Fruit fly (Drosophila melanogaster) whole organism, embryonic: ENCODE results near the gene CG7006.

Source experiments
- Abd-B ChIP-seq: fragments of 200-800 bp; sonication (Bioruptor generic); optimal IDR thresholded peaks from 2 replicates; lab custom pipeline; 2018; ENCODE audit warnings: missing biosample characterization, mild to moderate bottlenecking, missing genetic modification characterization, moderate library complexity
- Atf-2 ChIP-seq: fragments of 200-800 bp; sonication (Bioruptor generic); optimal IDR thresholded peaks from 2 replicates; lab custom pipeline; 2016; ENCODE audit warnings: missing biosample characterization, missing genetic modification characterization
- CG10654 ChIP-seq: fragments of 200-800 bp; sonication (Bioruptor generic); optimal IDR thresholded peaks from 2 replicates; lab custom pipeline; 2016; ENCODE audit warnings: missing biosample characterization, missing genetic modification characterization
- CG11398 ChIP-seq: fragments of 200-800 bp; sonication (Bioruptor generic); optimal IDR thresholded peaks from 2 replicates; lab custom pipeline; 2016; ENCODE audit warnings: missing biosample characterization, missing genetic modification characterization
- CG12071 ChIP-seq: fragments of 200-800 bp; sonication (Bioruptor generic); optimal IDR thresholded peaks from 3 replicates; lab custom pipeline; 2018; ENCODE audit warnings: missing biosample characterization, mild to moderate bottlenecking, missing genetic modification characterization
- CG12659 ChIP-seq: fragments of 200-800 bp; sonication (Bioruptor generic); optimal IDR thresholded peaks from 3 replicates; lab custom pipeline; 2017; ENCODE audit warnings: mild to moderate bottlenecking, missing biosample characterization, missing genetic modification reagents, missing genetic modification characterization
- CG15011 ChIP-seq: fragments of 200-800 bp; sonication (Bioruptor generic); optimal IDR thresholded peaks from 3 replicates; lab custom pipeline; 2018; ENCODE audit warnings: missing biosample characterization, mild to moderate bottlenecking, missing genetic modification characterization
- CG15601 ChIP-seq: fragments of 200-800 bp; sonication (Bioruptor generic); optimal IDR thresholded peaks from 3 replicates; lab custom pipeline; 2019; ENCODE audit warnings: missing biosample characterization, mild to moderate bottlenecking, missing genetic modification characterization, moderate library complexity
- CG1602 ChIP-seq: fragments of 200-800 bp; sonication (Bioruptor generic); optimal IDR thresholded peaks from 3 replicates; lab custom pipeline; 2016; ENCODE audit warnings: missing biosample characterization, missing genetic modification characterization
- CG2875 ChIP-seq: fragments of 200-800 bp; sonication (Bioruptor generic); optimal IDR thresholded peaks from 2 replicates; lab custom pipeline; 2017; ENCODE audit warnings: missing biosample characterization, mild to moderate bottlenecking, missing genetic modification characterization, missing genetic modification reagents
- CG30020 ChIP-seq: fragments of 200-800 bp; optimal IDR thresholded peaks from 2 replicates; lab custom pipeline; 2019; ENCODE audit warnings: missing biosample characterization, mild to moderate bottlenecking, missing genetic modification characterization, moderate library complexity
- CG31365 ChIP-seq: fragments of 200-800 bp; sonication (Bioruptor generic); optimal IDR thresholded peaks from 2 replicates; lab custom pipeline; 2018; ENCODE audit warnings: missing biosample characterization, mild to moderate bottlenecking, missing genetic modification characterization
- CG32772 ChIP-seq: fragments of 200-800 bp; sonication (Bioruptor generic); IDR thresholded peaks from 2 replicates; pipeline ENCODE4 v1.3.6; 2022; ENCODE audit warnings: missing biosample characterization, missing genetic modification characterization
- CG4424 ChIP-seq: fragments of 200-800 bp; sonication (Bioruptor generic); optimal IDR thresholded peaks from 3 replicates; lab custom pipeline; 2016; ENCODE audit warnings: missing biosample characterization, missing genetic modification characterization
- CG4820 ChIP-seq: fragments of 200-800 bp; sonication (Bioruptor generic); optimal IDR thresholded peaks from 3 replicates; lab custom pipeline; 2016; ENCODE audit warnings: missing biosample characterization, missing genetic modification characterization
- CG6254 ChIP-seq: fragments of 200-800 bp; sonication (Bioruptor generic); optimal IDR thresholded peaks from 3 replicates; lab custom pipeline; 2017; ENCODE audit warnings: mild to moderate bottlenecking, missing biosample characterization, missing genetic modification reagents, missing genetic modification characterization
- CG6765 ChIP-seq: fragments of 200-800 bp; sonication (Bioruptor generic); optimal IDR thresholded peaks from 3 replicates; lab custom pipeline; 2017; ENCODE audit warnings: missing biosample characterization, mild to moderate bottlenecking, missing genetic modification characterization
- CG6813 ChIP-seq: fragments of 200-800 bp; sonication (Bioruptor generic); optimal IDR thresholded peaks from 2 replicates; lab custom pipeline; 2017; ENCODE audit warnings: missing biosample characterization, missing genetic modification characterization, mild to moderate bottlenecking, moderate library complexity, missing genetic modification reagents
- CG7987 ChIP-seq: fragments of 200-800 bp; sonication (Bioruptor generic); optimal IDR thresholded peaks from 2 replicates; lab custom pipeline; 2018; ENCODE audit warnings: missing biosample characterization, mild to moderate bottlenecking, missing genetic modification characterization, moderate library complexity
- CG8924 ChIP-seq: fragments of 200-800 bp; optimal IDR thresholded peaks from 3 replicates; lab custom pipeline; 2019; ENCODE audit warnings: missing biosample characterization, mild to moderate bottlenecking, missing genetic modification characterization, moderate library complexity
- CoRest ChIP-seq: fragments of 200-800 bp; sonication (Bioruptor generic); optimal IDR thresholded peaks from 3 replicates; lab custom pipeline; 2018; ENCODE audit warnings: missing biosample characterization, mild to moderate bottlenecking, missing genetic modification characterization, moderate library complexity
- Elba2 ChIP-seq: fragments of 200-800 bp; sonication (Bioruptor generic); optimal IDR thresholded peaks from 3 replicates; lab custom pipeline; 2016; ENCODE audit warnings: missing biosample characterization, missing genetic modification characterization
- Ets97D ChIP-seq: fragments of 200-800 bp; sonication (Bioruptor generic); optimal IDR thresholded peaks from 3 replicates; lab custom pipeline; 2016; ENCODE audit warnings: missing biosample characterization, missing genetic modification characterization
- HmgD ChIP-seq: fragments of 200-800 bp; sonication (Bioruptor generic); optimal IDR thresholded peaks from 3 replicates; lab custom pipeline; 2016; ENCODE audit warnings: missing biosample characterization, missing genetic modification characterization
- Nf-YB ChIP-seq: fragments of 200-800 bp; sonication (Bioruptor generic); optimal IDR thresholded peaks from 3 replicates; lab custom pipeline; 2019; ENCODE audit warnings: missing biosample characterization, mild to moderate bottlenecking, missing genetic modification characterization, moderate library complexity
- PHDP ChIP-seq: fragments of 200-800 bp; sonication (Bioruptor generic); optimal IDR thresholded peaks from 3 replicates; lab custom pipeline; 2018; ENCODE audit warnings: missing biosample characterization, mild to moderate bottlenecking, missing genetic modification characterization, moderate library complexity
- Six4 ChIP-seq: fragments of 200-800 bp; sonication (Bioruptor generic); optimal IDR thresholded peaks from 2 replicates; lab custom pipeline; 2016; ENCODE audit warnings: missing biosample characterization, missing genetic modification characterization
- Sry-β ChIP-seq: fragments of 200-800 bp; sonication (Bioruptor generic); optimal IDR thresholded peaks from 2 replicates; lab custom pipeline; 2018; ENCODE audit warnings: missing biosample characterization, mild to moderate bottlenecking, missing genetic modification characterization, moderate library complexity
- Vsx1 ChIP-seq: fragments of 200-800 bp; sonication (Bioruptor generic); optimal IDR thresholded peaks from 2 replicates; lab custom pipeline; 2017; ENCODE audit warnings: missing biosample characterization, mild to moderate bottlenecking, missing genetic modification characterization, missing genetic modification reagents
- Xbp1 ChIP-seq: fragments of 200-800 bp; sonication (Bioruptor generic); optimal IDR thresholded peaks from 3 replicates; lab custom pipeline; 2016; ENCODE audit warnings: missing biosample characterization, mild to moderate bottlenecking, missing genetic modification characterization
- ase ChIP-seq: fragments of 200-800 bp; sonication (Bioruptor generic); IDR thresholded peaks from 3 replicates; pipeline ENCODE4 v1.3.6; 2022; ENCODE audit warnings: missing biosample characterization, missing genetic modification characterization
- ato ChIP-seq: fragments of 200-800 bp; sonication (Bioruptor generic); IDR thresholded peaks from 2 replicates; pipeline ENCODE4 v1.3.6; 2022; ENCODE audit warnings: missing biosample characterization, missing genetic modification characterization; ENCODE audit not compliant: partially characterized antibody
- bigmax ChIP-seq: fragments of 200-800 bp; sonication (Bioruptor generic); optimal IDR thresholded peaks from 2 replicates; lab custom pipeline; 2018; ENCODE audit warnings: missing biosample characterization, mild to moderate bottlenecking, missing genetic modification characterization
- caup ChIP-seq: fragments of 200-800 bp; sonication (Bioruptor generic); optimal IDR thresholded peaks from 3 replicates; lab custom pipeline; 2017; ENCODE audit warnings: missing biosample characterization, mild to moderate bottlenecking, missing genetic modification characterization, moderate library complexity; ENCODE audit not compliant: severe bottlenecking
- cwo ChIP-seq: fragments of 200-800 bp; sonication (Bioruptor generic); optimal IDR thresholded peaks from 3 replicates; lab custom pipeline; 2017; ENCODE audit warnings: missing biosample characterization, missing genetic modification characterization, mild to moderate bottlenecking, moderate library complexity, missing genetic modification reagents
- dimm ChIP-seq: fragments of 200-800 bp; sonication (Bioruptor generic); IDR thresholded peaks from 2 replicates; pipeline ENCODE4 v1.3.6; 2022; ENCODE audit warnings: missing biosample characterization, missing genetic modification characterization
- dmrt11E ChIP-seq: fragments of 200-800 bp; sonication (Bioruptor generic); optimal IDR thresholded peaks from 3 replicates; lab custom pipeline; 2018; ENCODE audit warnings: missing biosample characterization, mild to moderate bottlenecking, missing genetic modification characterization, moderate library complexity
- eyg ChIP-seq: fragments of 200-800 bp; sonication (Bioruptor generic); optimal IDR thresholded peaks from 3 replicates; lab custom pipeline; 2016; ENCODE audit warnings: missing biosample characterization, missing genetic modification characterization
- fd64A ChIP-seq: fragments of 200-800 bp; sonication (Bioruptor generic); optimal IDR thresholded peaks from 3 replicates; lab custom pipeline; 2018; ENCODE audit warnings: missing biosample characterization, mild to moderate bottlenecking, missing genetic modification characterization
- gfzf ChIP-seq: fragments of 200-800 bp; sonication (Bioruptor generic); optimal IDR thresholded peaks from 2 replicates; lab custom pipeline; 2016; ENCODE audit warnings: missing biosample characterization, mild to moderate bottlenecking, missing genetic modification characterization, moderate library complexity
- gro ChIP-seq: fragments of 200-800 bp; sonication (Bioruptor generic); optimal IDR thresholded peaks from 2 replicates; lab custom pipeline; 2016; ENCODE audit warnings: missing biosample characterization, missing genetic modification characterization
- lilli ChIP-seq: fragments of 200-800 bp; sonication (Bioruptor generic); optimal IDR thresholded peaks from 3 replicates; lab custom pipeline; 2016; ENCODE audit warnings: missing biosample characterization, missing genetic modification characterization
- mirr ChIP-seq: fragments of 200-800 bp; sonication (Bioruptor generic); optimal IDR thresholded peaks from 3 replicates; lab custom pipeline; 2018; ENCODE audit warnings: missing biosample characterization, mild to moderate bottlenecking, missing genetic modification characterization
- nom ChIP-seq: fragments of 200-800 bp; sonication (Bioruptor generic); optimal IDR thresholded peaks from 2 replicates; lab custom pipeline; 2017; ENCODE audit warnings: missing biosample characterization, missing genetic modification characterization, mild to moderate bottlenecking, moderate library complexity, missing genetic modification reagents
- org-1 ChIP-seq: fragments of 200-800 bp; sonication (Bioruptor generic); optimal IDR thresholded peaks from 2 replicates; lab custom pipeline; 2017; ENCODE audit warnings: missing biosample characterization, missing genetic modification characterization
- pb ChIP-seq: fragments of 200-800 bp; sonication (Bioruptor generic); optimal IDR thresholded peaks from 3 replicates; lab custom pipeline; 2016; ENCODE audit warnings: missing biosample characterization, missing genetic modification characterization
- run ChIP-seq: fragments of 200-800 bp; sonication (Bioruptor generic); optimal IDR thresholded peaks from 3 replicates; lab custom pipeline; 2018; ENCODE audit warnings: missing biosample characterization, mild to moderate bottlenecking, missing genetic modification characterization
- sr ChIP-seq: fragments of 200-800 bp; sonication (Bioruptor generic); IDR thresholded peaks from 3 replicates; pipeline ENCODE4 v1.3.6; 2022; ENCODE audit warnings: missing biosample characterization, missing genetic modification characterization
- wor ChIP-seq: fragments of 200-800 bp; sonication (Bioruptor generic); IDR thresholded peaks from 2 replicates; pipeline ENCODE4 v1.3.6; 2022; ENCODE audit warnings: missing biosample characterization, missing genetic modification characterization

Gene CG7006

DNA sequence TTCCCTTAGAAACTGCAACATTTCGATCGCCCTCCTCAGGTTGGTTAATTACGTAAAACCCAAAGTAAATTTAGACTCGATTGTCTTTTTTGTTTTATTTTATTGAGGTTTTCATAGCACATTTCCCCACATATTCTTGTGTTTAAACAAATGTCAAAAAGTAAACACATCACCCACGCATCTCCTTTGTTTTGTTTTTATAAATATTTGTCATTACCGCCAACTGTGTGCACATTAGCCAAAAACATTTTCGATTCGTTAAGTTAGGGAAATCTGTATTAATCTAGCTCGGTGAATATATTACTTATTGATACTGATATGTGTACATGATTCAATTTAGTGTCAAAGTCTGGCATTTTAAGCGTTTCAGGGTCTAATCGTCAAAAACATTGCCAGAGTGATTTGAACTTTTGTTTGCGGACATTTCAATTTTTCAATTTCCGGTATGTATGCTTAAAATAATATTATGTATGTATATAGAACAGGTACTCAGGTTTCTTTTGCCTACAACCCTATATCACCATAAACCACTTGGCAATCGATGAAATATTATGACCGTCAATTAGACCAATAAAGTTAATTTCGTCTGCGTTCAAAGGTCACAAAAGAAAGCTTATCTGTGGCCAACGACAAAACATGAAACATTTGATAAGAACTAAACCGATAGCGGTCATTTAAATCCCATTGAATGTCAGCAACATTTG, 40.7 kb upstream of the CG7006 start:
- TF ChIP-seq Sry-β, result peak; percentile 31
- TF ChIP-seq CG4820 (GFP tag; lab: Kevin White, UChicago), result no peak
- TF ChIP-seq sr, result peak; percentile 29; the same call in 1 of the 3 replicates
- TF ChIP-seq mirr (GFP tag; lab: Kevin White, UChicago), result peak; percentile 39
- peak; percentile 70 for TF ChIP-seq CG2875 (GFP tag; lab: Kevin White, UChicago)
- TF ChIP-seq CG4424 (GFP tag; lab: Kevin White, UChicago), result no peak
- TF ChIP-seq Nf-YB (GFP tag; lab: Kevin White, UChicago), result peak; percentile 35
- peak; percentile 52 for TF ChIP-seq run
- TF ChIP-seq ase (GFP tag; lab: Robert Waterston, UW), result no peak
- TF ChIP-seq eyg (GFP tag; lab: Kevin White, UChicago), result peak; percentile 14
- TF ChIP-seq CG6254 (GFP tag; lab: Kevin White, UChicago), result peak; percentile 27
- TF ChIP-seq bigmax (GFP tag; lab: Kevin White, UChicago), result peak; percentile 12
- no peak for TF ChIP-seq nom (GFP tag; lab: Kevin White, UChicago)
- TF ChIP-seq gfzf (GFP tag; lab: Kevin White, UChicago), result no peak
- TF ChIP-seq CG15011 (GFP tag; lab: Kevin White, UChicago), result peak; percentile 59
- TF ChIP-seq Abd-B (GFP tag; lab: Kevin White, UChicago), result no peak
- peak; percentile 69 for TF ChIP-seq CG6765 (GFP tag; lab: Kevin White, UChicago)
- peak; percentile 67 for TF ChIP-seq Vsx1 (GFP tag; lab: Kevin White, UChicago)
- TF ChIP-seq pb (GFP tag; lab: Kevin White, UChicago), result no peak
- no peak for TF ChIP-seq dimm (GFP tag; lab: Robert Waterston, UW)
- peak; percentile 41 for TF ChIP-seq org-1 (GFP tag; lab: Kevin White, UChicago)
- peak; percentile 67 for TF ChIP-seq PHDP (tag; lab: Kevin White, UChicago)
- no peak for TF ChIP-seq CoRest (tag; lab: Kevin White, UChicago)
- no peak for TF ChIP-seq wor
- no peak for TF ChIP-seq CG15601 (tag; lab: Kevin White, UChicago)
- TF ChIP-seq gro (GFP tag; lab: Kevin White, UChicago), result peak; percentile 17
- TF ChIP-seq CG7987 (GFP tag; lab: Kevin White, UChicago), result peak; percentile 71
- no peak for TF ChIP-seq ato (GFP tag; lab: Robert Waterston, UW)
- TF ChIP-seq HmgD (GFP tag; lab: Kevin White, UChicago), result no peak
- no peak for TF ChIP-seq Atf-2 (GFP tag; lab: Kevin White, UChicago)
- TF ChIP-seq Xbp1 (GFP tag; lab: Kevin White, UChicago), result no peak
- peak; percentile 76 for TF ChIP-seq fd64A (GFP tag; lab: Kevin White, UChicago)
- TF ChIP-seq CG6813 (GFP tag; lab: Kevin White, UChicago), result peak; percentile 86
- TF ChIP-seq Ets97D, result no peak
- peak; percentile 16 for TF ChIP-seq CG8924 (tag; lab: Kevin White, UChicago)
- TF ChIP-seq lilli (GFP tag; lab: Kevin White, UChicago), result no peak
- TF ChIP-seq CG30020, result no peak
- TF ChIP-seq CG32772 (GFP tag; lab: Robert Waterston, UW), result no peak
- peak; percentile 45 for TF ChIP-seq CG31365
- TF ChIP-seq CG11398 (GFP tag; lab: Kevin White, UChicago), result no peak
- TF ChIP-seq CG1602 (GFP tag; lab: Kevin White, UChicago), result no peak
- TF ChIP-seq caup (GFP tag; lab: Kevin White, UChicago), result peak; percentile 68
- TF ChIP-seq CG12659 (GFP tag; lab: Kevin White, UChicago), result peak; percentile 38
- no peak for TF ChIP-seq CG10654 (GFP tag; lab: Kevin White, UChicago)
- peak; percentile 45 for TF ChIP-seq cwo
- TF ChIP-seq dmrt11E (tag; lab: Kevin White, UChicago), result peak; percentile 12
- peak; percentile 59 for TF ChIP-seq CG12071 (GFP tag; lab: Kevin White, UChicago)
- TF ChIP-seq Elba2 (GFP tag; lab: Kevin White, UChicago), result no peak
- TF ChIP-seq Six4 (GFP tag; lab: Kevin White, UChicago), result peak; percentile 9
